Worm (Caenorhabditis elegans): ENCODE measurements around the gene uso-1.

DNA sequence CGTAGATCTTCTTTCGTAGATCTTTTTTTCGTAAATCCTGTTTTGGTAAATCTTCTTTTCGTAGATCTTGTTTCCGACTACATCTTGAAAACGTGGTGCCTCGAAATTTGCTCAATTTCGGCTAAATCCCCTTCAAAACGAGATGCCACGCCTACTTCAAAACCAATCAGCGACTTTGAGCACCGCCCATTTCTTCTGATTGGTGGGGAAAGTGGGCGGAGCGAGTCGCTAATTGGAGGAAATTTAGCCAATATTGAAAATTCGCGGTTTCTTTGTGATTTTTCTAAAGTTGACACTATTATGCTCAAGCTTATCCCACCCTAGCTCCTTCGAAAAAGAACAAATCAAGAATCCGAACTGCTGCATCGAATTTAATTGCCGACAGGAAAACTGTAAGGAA is 33.0 kb upstream of the uso-1 start:
- TF ChIP-seq ztf-4 (tag; optimal IDR thresholded peaks at IDR 0.05), result no peak
- no peak for TF ChIP-seq C34B4.2 (tag; optimal IDR thresholded peaks at IDR 0.05)
- TF ChIP-seq lin-35 (GFP tag; optimal IDR thresholded peaks at IDR 0.05), result no peak
- TF ChIP-seq pag-3 (tag; optimal IDR thresholded peaks at IDR 0.05; ENCODE audit: borderline replicate concordance, insufficient read depth), result no peak
- no peak for TF ChIP-seq elt-3 (tag; optimal IDR thresholded peaks at IDR 0.05)
- no peak for TF ChIP-seq nhr-12 (tag; optimal IDR thresholded peaks at IDR 0.05)
- no peak for TF ChIP-seq nhr-76 (tag; optimal IDR thresholded peaks at IDR 0.05)
- TF ChIP-seq ceh-82 (tag; optimal IDR thresholded peaks at IDR 0.05), result no peak
- TF ChIP-seq tlp-1 (tag; optimal IDR thresholded peaks at IDR 0.05), result no peak

Data from whole organism, L1 larva.